Worm (Caenorhabditis elegans): ENCODE results near the gene F53H1.3.

ce11 chrIV:1284877-1285276 is 44.1 kb upstream of the F53H1.3 start:
- TF ChIP-seq snpc-4 (tag; optimal IDR thresholded peaks at IDR 0.05) (no peak), unc-62 (GFP tag; optimal IDR thresholded peaks at IDR 0.05) (no peak), elt-3 (tag; optimal IDR thresholded peaks at IDR 0.05) (no peak), nhr-28 (tag; optimal IDR thresholded peaks at IDR 0.05) (no peak)
